Worm (Caenorhabditis elegans) whole organism, L4/young adult: ENCODE results near the gene srpa-68.

Experiments used
- W03F9.2 ChIP-seq: fragments of 150-350 bp; optimal IDR thresholded peaks from 2 replicates; lab custom pipeline; 2014; ENCODE audit warnings: missing biosample characterization, missing genetic modification characterization
- dao-5 ChIP-seq: sonication (generic microtip); optimal IDR thresholded peaks from 2 replicates; lab custom pipeline; 2016; ENCODE audit warnings: missing genotype, missing genetic modification characterization, moderate library complexity, missing compliant biosample characterization
- him-1 ChIP-seq: sonication (generic microtip); optimal IDR thresholded peaks from 2 replicates; lab custom pipeline; 2016; ENCODE audit warnings: missing genotype, missing genetic modification reagents, missing genetic modification characterization, missing compliant biosample characterization

Gene srpa-68

DNA sequence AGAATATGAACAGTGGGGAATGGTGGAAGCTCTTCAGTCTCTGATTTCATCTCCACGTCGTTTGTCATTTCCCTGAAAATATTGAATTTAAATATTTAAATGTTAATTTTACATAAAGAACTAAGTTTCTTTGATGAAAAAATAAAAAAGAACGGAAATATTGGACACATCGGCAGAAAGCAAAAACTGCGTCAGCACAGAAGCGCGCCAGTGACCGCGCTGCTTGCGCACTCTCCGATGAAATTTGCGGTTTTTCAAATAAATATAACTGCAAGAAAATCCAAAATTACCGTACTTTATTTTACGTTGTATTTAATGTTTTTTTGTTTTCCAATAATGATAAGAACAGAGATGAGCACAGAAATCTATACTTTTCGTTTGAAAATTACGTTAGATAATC is at the start of gene srpa-68, which contains the start of gene srh-16:
Gene srpa-68 (minus strand): TSS at position 72 of the 400 bp plus-strand sequence.
Gene srh-16 (plus strand): TSS at position 275 of the 400 bp plus-strand sequence.
- TF ChIP-seq dao-5 (tag; lab: Kevin White, UChicago) = no peak
- TF ChIP-seq W03F9.2 (tag; lab: Kevin White, UChicago) = peak; percentile 92
- peak; percentile 73 for TF ChIP-seq him-1 (tag; lab: Kevin White, UChicago)

ce11 chrV:12337894-12338293 is 46.4 kb upstream of the srpa-68 start, which contains the start of gene twk-13:
twk-13 (minus strand) TSS chrV:12337994.
- TF ChIP-seq dao-5 (tag; lab: Kevin White, UChicago) (no peak), W03F9.2 (tag; lab: Kevin White, UChicago) (no peak), him-1 (tag; lab: Kevin White, UChicago) (no peak)

ce11 chrV:12334387-12334786 is 42.9 kb upstream of the srpa-68 start:
- TF ChIP-seq W03F9.2 (tag; lab: Kevin White, UChicago) = no peak
- no peak for TF ChIP-seq dao-5 (tag; lab: Kevin White, UChicago)
- no peak for TF ChIP-seq him-1 (tag; lab: Kevin White, UChicago)

ce11 chrV:12331820-12332219 is 40.4 kb upstream of the srpa-68 start:
- TF ChIP-seq him-1 (tag; lab: Kevin White, UChicago) (no peak), dao-5 (tag; lab: Kevin White, UChicago) (no peak)

DNA sequence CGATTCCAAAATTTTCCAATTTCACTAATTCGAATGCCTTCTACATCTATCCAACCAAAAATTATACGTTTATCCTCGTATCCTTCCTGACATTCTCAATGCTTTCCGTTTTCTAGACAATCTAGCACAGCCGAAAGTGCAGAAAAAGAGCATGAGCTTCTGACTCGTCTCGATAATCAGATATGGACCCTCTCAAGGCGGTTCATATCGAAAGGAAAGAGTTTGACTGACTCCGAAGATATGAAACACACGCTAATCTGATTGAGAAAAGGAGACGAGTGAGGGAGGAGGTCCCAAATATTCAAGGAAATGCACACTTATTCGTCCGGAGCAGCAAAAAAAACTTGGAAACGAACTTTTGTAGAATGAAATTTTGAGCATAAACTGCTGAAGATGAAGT is 37.7 kb upstream of the srpa-68 start:
- TF ChIP-seq dao-5 (tag; lab: Kevin White, UChicago) = no peak
- TF ChIP-seq W03F9.2 (tag; lab: Kevin White, UChicago) = no peak
- TF ChIP-seq him-1 (tag; lab: Kevin White, UChicago) = no peak

DNA sequence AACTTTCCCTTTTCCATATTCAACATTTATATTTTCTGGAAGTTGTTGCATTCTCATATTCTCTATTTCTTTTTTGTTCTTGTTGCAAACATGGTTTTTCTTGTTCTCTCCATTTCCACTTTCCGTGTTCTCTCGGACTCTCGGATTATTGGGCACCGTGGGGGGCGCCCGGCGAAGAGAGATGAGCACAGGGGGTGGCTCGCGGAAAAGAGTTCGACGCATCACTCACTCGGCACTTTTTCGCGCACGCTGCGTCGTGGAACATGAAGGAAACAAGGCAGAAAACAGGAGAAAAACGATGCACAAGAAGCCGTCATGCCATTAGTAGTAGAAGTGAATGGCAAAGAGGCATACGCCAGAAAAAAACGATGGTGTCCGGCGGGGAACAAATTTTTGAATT is 35.2 kb upstream of the srpa-68 start:
- TF ChIP-seq W03F9.2 (tag; lab: Kevin White, UChicago) (no peak), him-1 (tag; lab: Kevin White, UChicago) (no peak)

DNA sequence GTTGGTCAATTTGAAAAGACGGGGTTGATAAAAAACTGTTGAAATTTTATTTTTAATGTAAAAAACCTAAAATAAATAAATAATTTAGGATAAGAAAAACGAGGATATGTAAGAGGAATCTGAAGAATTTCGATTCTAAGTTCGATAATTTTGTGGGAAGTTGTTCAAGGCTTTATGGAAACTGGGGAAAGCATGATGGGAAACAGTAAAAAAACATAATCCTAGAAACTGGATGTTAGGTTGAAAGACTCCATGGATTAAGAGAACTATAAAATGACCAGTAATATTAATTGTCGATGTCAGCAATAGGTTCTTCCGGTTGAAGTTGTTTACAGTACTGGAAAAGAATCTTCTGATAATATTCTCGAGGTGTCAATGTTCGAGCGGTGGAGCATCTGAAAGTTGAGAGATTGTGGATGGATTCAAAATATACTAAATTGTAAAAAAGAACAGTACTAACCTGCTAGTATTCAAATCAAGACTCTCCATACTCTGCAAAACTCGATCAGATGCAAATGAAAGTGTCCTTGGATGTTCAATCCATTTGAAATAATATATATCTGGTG is 28.9 kb upstream of the srpa-68 start:
- no peak for TF ChIP-seq dao-5 (tag; lab: Kevin White, UChicago)
- TF ChIP-seq him-1 (tag; lab: Kevin White, UChicago) = no peak
- no peak for TF ChIP-seq W03F9.2 (tag; lab: Kevin White, UChicago)

DNA sequence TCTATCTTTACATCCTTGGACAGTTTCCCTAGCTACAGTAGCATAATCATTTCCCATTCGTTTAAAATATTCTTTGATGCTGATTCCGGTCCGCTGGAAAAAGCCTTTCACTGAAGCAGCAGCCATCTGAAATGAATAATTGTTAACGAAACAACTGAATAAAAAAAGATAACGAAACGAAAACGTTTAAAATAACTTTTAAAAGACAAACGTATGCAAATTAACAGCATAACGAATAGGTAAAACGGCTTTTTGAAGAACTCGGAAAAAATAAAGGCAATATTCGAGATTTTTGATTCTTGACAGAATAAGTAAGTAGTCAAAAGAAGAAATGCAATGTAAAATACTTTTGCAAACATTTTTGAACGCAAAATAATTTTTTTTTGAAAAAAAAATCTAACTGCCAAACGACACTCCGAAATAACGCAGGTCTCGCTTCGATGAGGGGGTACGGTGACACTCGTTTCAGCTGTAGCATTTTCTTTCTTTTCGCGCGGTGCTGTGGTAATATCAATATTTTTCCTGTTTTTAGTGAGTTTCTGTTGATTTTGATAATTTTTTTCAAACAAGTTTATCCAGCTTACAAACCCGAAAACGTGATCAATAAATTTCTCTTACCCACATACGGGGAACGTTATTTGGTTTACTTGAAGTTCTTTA is 26.6 kb upstream of the srpa-68 start, which contains the start of the genes R04F11.5 and R04F11.2:
Gene R04F11.5 (minus strand): TSS at position 126 of the 660 bp plus-strand sequence.
Gene R04F11.2 (plus strand): TSS at position 488 of the 660 bp plus-strand sequence.
- TF ChIP-seq W03F9.2 (tag; lab: Kevin White, UChicago) = peak; percentile 83
- peak; percentile 76 for TF ChIP-seq him-1 (tag; lab: Kevin White, UChicago)
- TF ChIP-seq dao-5 (tag; lab: Kevin White, UChicago) = no peak

DNA sequence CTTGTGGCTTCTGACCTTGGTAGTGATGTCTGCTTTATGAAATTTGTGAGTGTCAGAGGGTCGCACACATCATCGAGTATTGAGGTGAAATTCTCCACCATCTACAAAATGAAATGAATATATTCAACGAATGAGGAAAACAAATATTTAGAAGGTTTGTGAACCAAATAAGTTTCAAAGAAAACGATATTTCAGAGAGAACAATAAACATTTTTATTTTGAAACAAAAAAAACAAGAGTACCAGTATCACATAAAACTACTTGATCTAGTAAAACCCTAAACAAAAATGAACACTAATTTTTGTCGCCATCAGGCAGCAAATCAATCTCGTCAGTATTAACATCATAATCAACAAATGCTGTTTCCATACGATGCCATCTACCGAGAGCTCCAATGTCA is 25.6 kb upstream of the srpa-68 start, which contains the start of gene R04F11.3:
Gene R04F11.3 (minus strand): TSS at position 101 of the 400 bp plus-strand sequence.
- TF ChIP-seq W03F9.2 (tag; lab: Kevin White, UChicago) (no peak), him-1 (tag; lab: Kevin White, UChicago) (no peak), dao-5 (tag; lab: Kevin White, UChicago) (no peak)

- TF ChIP-seq him-1 (tag; lab: Kevin White, UChicago) = no peak
- TF ChIP-seq dao-5 (tag; lab: Kevin White, UChicago) = no peak
- no peak for TF ChIP-seq W03F9.2 (tag; lab: Kevin White, UChicago)
Observed at ce11 chrV:12316076-12316475, 24.6 kb upstream of the srpa-68 start.

DNA sequence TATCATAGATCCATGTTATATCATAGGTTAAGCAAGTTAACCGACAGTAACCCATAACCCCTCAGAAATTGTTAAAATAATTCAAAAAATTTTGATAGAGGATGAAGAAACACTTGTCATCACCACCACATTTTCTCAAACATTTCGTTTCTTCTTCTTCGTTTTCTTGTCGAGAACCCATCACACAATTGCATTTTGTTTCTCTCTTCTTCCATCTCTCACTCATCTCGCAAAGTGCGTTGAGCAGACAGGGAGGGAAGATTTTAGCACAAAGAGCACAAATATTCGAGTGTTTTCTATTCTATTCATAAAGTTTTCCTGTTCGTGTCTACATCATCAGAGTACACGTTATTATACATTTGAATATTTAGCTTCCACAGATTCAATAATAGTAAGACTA is 23.0 kb upstream of the srpa-68 start:
- no peak for TF ChIP-seq W03F9.2 (tag; lab: Kevin White, UChicago)
- peak; percentile 18 for TF ChIP-seq him-1 (tag; lab: Kevin White, UChicago)

- TF ChIP-seq dao-5 (tag; lab: Kevin White, UChicago) = no peak
- TF ChIP-seq him-1 (tag; lab: Kevin White, UChicago) = no peak
- TF ChIP-seq W03F9.2 (tag; lab: Kevin White, UChicago) = no peak
Observed at ce11 chrV:12310256-12310655, 18.8 kb upstream of the srpa-68 start, which contains the start of gene hpo-30. hpo-30 (minus strand) TSS chrV:12310356.

DNA sequence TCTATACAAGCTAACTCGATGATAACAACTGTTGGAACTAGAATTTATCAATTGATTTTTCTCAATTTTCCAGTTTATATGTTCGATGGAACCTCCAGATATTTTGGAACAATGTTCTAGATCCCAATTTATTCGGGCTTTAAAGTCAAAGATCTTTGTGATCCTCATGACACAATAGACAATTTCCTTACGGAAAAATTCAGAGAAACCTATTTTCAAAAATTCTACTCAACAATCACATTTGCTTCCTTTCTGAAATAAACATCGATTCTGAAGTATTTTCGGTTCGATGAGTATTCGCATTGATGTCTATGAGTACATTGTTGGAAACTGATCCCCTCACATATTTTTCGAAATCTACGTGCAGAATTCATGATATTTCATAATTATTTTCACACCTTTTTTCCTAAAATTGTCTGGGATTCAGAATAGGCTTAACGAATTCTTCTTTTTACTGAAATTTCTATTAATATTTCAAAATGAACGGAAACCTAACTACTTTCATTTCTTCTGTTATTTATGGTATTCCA is 15.6 kb upstream of the srpa-68 start, which contains the start of gene srg-45:
Gene srg-45 (plus strand): TSS at position 480 of the 530 bp plus-strand sequence.
- TF ChIP-seq W03F9.2 (tag; lab: Kevin White, UChicago) (no peak), dao-5 (tag; lab: Kevin White, UChicago) (no peak), him-1 (tag; lab: Kevin White, UChicago) (no peak)
